Fruit fly (Drosophila melanogaster): ENCODE measurements around the gene Mob2.
A peak's percentile ranks its signal among the peaks of the same experiment; 100 is the strongest.

The Mob2 gene

dm6 chr3L:11491222-11491873 lies 70.7 kb downstream of the Mob2 start (continued):
- TF ChIP-seq CG10654 (GFP tag; optimal IDR thresholded peaks at IDR 0.05) (peak; percentile 12), nerfin-1 (tag; optimal IDR thresholded peaks at IDR 0.05) (peak; percentile 33), CG14441 (GFP tag; IDR thresholded peaks at IDR 0.05) (peak; percentile 78), CG32767 (GFP tag; IDR thresholded peaks at IDR 0.05) (peak; percentile 49; the same call in 1 of the 2 replicates), Xrp1 (GFP tag; IDR thresholded peaks at IDR 0.05) (peak; percentile 76), CG5245 (GFP tag; optimal IDR thresholded peaks at IDR 0.05) (peak; percentile 35), CG11247 (GFP tag; IDR thresholded peaks at IDR 0.05) (peak; percentile 54; the same call in 1 of the 2 replicates), Tbp (GFP tag; optimal IDR thresholded peaks at IDR 0.05) (no peak), CG9437 (GFP tag; optimal IDR thresholded peaks at IDR 0.05) (peak; percentile 43), unpg (GFP tag; optimal IDR thresholded peaks at IDR 0.05) (peak; percentile 64), CG13296 (GFP tag; optimal IDR thresholded peaks at IDR 0.05) (peak; percentile 47), CG17361 (GFP tag; IDR thresholded peaks at IDR 0.05) (peak; percentile 33; the same call in 1 of the 3 replicates), CG15514 (GFP tag; optimal IDR thresholded peaks at IDR 0.05) (peak; percentile 50), sc (optimal IDR thresholded peaks at IDR 0.05) (no peak), sc (GFP tag; optimal IDR thresholded peaks at IDR 0.05) (no peak), CG12219 (GFP tag; optimal IDR thresholded peaks at IDR 0.05) (peak; percentile 21), Atf-2 (GFP tag; optimal IDR thresholded peaks at IDR 0.05) (peak; percentile 63), Hsf (GFP tag; optimal IDR thresholded peaks at IDR 0.05) (peak; percentile 43), Hmr (GFP tag; optimal IDR thresholded peaks at IDR 0.05) (peak; percentile 64), so (GFP tag; IDR thresholded peaks at IDR 0.05) (peak; percentile 67; the same call in 2 of the 3 replicates), crc (GFP tag; optimal IDR thresholded peaks at IDR 0.05) (no peak), CG31224 (GFP tag; IDR thresholded peaks at IDR 0.05) (peak; percentile 37; the same call in 1 of the 2 replicates), Deaf1 (tag; optimal IDR thresholded peaks at IDR 0.05) (peak; percentile 25), E2f1 (GFP tag; IDR thresholded peaks at IDR 0.05) (peak; percentile 66; the same call in 1 of the 2 replicates), gsb-n (tag; optimal IDR thresholded peaks at IDR 0.05) (peak; percentile 37), Meics (GFP tag; optimal IDR thresholded peaks at IDR 0.05) (peak; percentile 75), lola (GFP tag; optimal IDR thresholded peaks at IDR 0.05) (peak in 1 of 3 experiments; percentile 18), MBD-R2 (GFP tag; IDR thresholded peaks at IDR 0.05) (no peak; the same call in 1 of the 2 replicates), CG18011 (GFP tag; optimal IDR thresholded peaks at IDR 0.05) (peak; percentile 8), gro (GFP tag; optimal IDR thresholded peaks at IDR 0.05) (peak; percentile 77), Adf1 (GFP tag; IDR thresholded peaks at IDR 0.05) (peak; percentile 40; the same call in 1 of the 2 replicates), lmd (GFP tag; IDR thresholded peaks at IDR 0.05) (peak; percentile 70), Hr3 (GFP tag; optimal IDR thresholded peaks at IDR 0.05) (peak; percentile 32), Vsx1 (GFP tag; optimal IDR thresholded peaks at IDR 0.05) (no peak), ara (GFP tag; IDR thresholded peaks at IDR 0.05) (peak; percentile 43), CG4424 (GFP tag; optimal IDR thresholded peaks at IDR 0.05) (peak; percentile 34), CG12155 (GFP tag; optimal IDR thresholded peaks at IDR 0.05) (peak; percentile 59), vnd (GFP tag; IDR thresholded peaks at IDR 0.05; ENCODE audit: partially characterized antibody) (no peak), CG4707 (GFP tag; optimal IDR thresholded peaks at IDR 0.05) (no peak), ap (GFP tag; IDR thresholded peaks at IDR 0.05) (peak; percentile 59), CG15696 (tag; optimal IDR thresholded peaks at IDR 0.05) (peak; percentile 1), dimm (GFP tag; IDR thresholded peaks at IDR 0.05) (peak; percentile 59), zfh1 (GFP tag; IDR thresholded peaks at IDR 0.05) (peak; percentile 67; the same call in 2 of the 3 replicates), Max (GFP tag; optimal IDR thresholded peaks at IDR 0.05) (peak; percentile 11), caup (GFP tag; optimal IDR thresholded peaks at IDR 0.05; ENCODE audit: severe bottlenecking) (peak; percentile 45), ind (GFP tag; optimal IDR thresholded peaks at IDR 0.05) (peak; percentile 67), CG3281 (GFP tag; optimal IDR thresholded peaks at IDR 0.05) (peak; percentile 69), Dad (GFP tag; optimal IDR thresholded peaks at IDR 0.05) (no peak), Sox100B (GFP tag; optimal IDR thresholded peaks at IDR 0.05) (no peak)

Data from whole organism, embryonic.